Worm (Caenorhabditis elegans) whole organism, L3 larva: ENCODE results near the gene ncx-10.

Experiments used
- elt-3 ChIP-seq, 3 experiments: fragments of 150-350 bp in 1 of 3; sonication (generic microtip) in 2 of 3; optimal IDR thresholded peaks; 2 replicates in 2 of 3; 4 replicates in 1 of 3; lab custom pipeline; 2014 to 2017; ENCODE audit warnings: missing biosample characterization in 3 of 3, missing genetic modification characterization in 3 of 3
- eor-1 ChIP-seq, 2 experiments: fragments of 150-350 bp; optimal IDR thresholded peaks; 2 replicates each; lab custom pipeline; 2014 to 2018; ENCODE audit warnings: missing biosample characterization in 2 of 2, missing genetic modification characterization in 2 of 2
- mdl-1 ChIP-seq: fragments of 150-350 bp; optimal IDR thresholded peaks from 2 replicates; lab custom pipeline; 2014; ENCODE audit warnings: missing biosample characterization, missing genetic modification characterization
- nhr-237 ChIP-seq: fragments of 150-350 bp; optimal IDR thresholded peaks from 2 replicates; lab custom pipeline; 2014; ENCODE audit warnings: missing biosample characterization, missing genetic modification characterization
- nhr-76 ChIP-seq: fragments of 150-350 bp; sonication (generic microtip); optimal IDR thresholded peaks from 5 replicates; lab custom pipeline; 2014; ENCODE audit warnings: missing biosample characterization, missing genetic modification characterization
- snpc-4 ChIP-seq: fragments of 150-350 bp; optimal IDR thresholded peaks from 2 replicates; lab custom pipeline; 2014; ENCODE audit warnings: missing biosample characterization, missing genetic modification characterization
- unc-39 ChIP-seq: sonication (generic microtip); optimal IDR thresholded peaks from 4 replicates; lab custom pipeline; 2017; ENCODE audit warnings: missing biosample characterization, missing genetic modification characterization

DNA sequence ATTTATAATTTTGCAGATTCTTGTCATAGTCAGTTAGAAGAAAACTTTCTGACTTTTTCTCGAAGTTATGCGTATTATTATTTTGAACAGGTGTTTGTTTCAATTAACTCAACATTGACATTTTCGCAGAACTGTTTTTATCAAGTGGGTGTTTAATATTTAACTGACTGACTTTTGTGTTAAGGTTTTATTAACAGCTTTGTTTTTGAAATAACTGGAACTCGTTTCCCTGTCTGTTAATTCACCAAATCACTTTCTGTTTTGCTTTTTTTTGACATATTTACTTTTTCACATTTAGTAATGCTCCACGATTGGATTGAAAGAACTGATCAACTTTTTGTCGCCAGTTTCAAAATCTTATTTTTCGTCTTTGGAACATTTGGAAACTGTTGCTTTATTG, 7.4 kb downstream of the ncx-10 start, which contains the start of gene srsx-7:
- TF ChIP-seq eor-1 (tag; optimal IDR thresholded peaks at IDR 0.05; lab: Kevin White, UChicago) = no peak
- no peak for TF ChIP-seq snpc-4 (tag; lab: Kevin White, UChicago)
- no peak for TF ChIP-seq nhr-237 (tag; lab: Kevin White, UChicago)
- TF ChIP-seq nhr-76 (tag; lab: Kevin White, UChicago) = no peak
- no peak for TF ChIP-seq elt-3 (tag; optimal IDR thresholded peaks at IDR 0.05; lab: Kevin White, UChicago)
- no peak for TF ChIP-seq mdl-1 (tag; lab: Kevin White, UChicago)
- TF ChIP-seq unc-39 (tag; lab: Kevin White, UChicago) = no peak
